Fruit fly (Drosophila melanogaster) whole organism, prepupa: ENCODE measurements around the gene Bem46.

Source experiments
- CG10669 ChIP-seq: fragments of 200-800 bp; sonication (Bioruptor generic); optimal IDR thresholded peaks from 3 replicates; lab custom pipeline; 2018; ENCODE audit warnings: missing biosample characterization, mild to moderate bottlenecking, missing genetic modification characterization, moderate library complexity
- CG11762 ChIP-seq: fragments of 200-800 bp; sonication (Bioruptor generic); optimal IDR thresholded peaks from 3 replicates; lab custom pipeline; 2016; ENCODE audit warnings: missing biosample characterization, missing genetic modification characterization; ENCODE audit not compliant: insufficient read depth
- CG34406 ChIP-seq: fragments of 200-800 bp; sonication (Bioruptor generic); optimal IDR thresholded peaks from 3 replicates; lab custom pipeline; 2016; ENCODE audit warnings: missing biosample characterization, missing genetic modification characterization
- CG6854 ChIP-seq: fragments of 200-800 bp; sonication (Bioruptor generic); optimal IDR thresholded peaks from 2 replicates; lab custom pipeline; 2017; ENCODE audit warnings: missing biosample characterization, mild to moderate bottlenecking, missing genetic modification characterization
- Eip93F ChIP-seq: fragments of 200-800 bp; sonication (Bioruptor generic); optimal IDR thresholded peaks from 2 replicates; lab custom pipeline; 2016; ENCODE audit warnings: missing biosample characterization, mild to moderate bottlenecking, missing genetic modification characterization
- Gug ChIP-seq: fragments of 200-800 bp; sonication (Bioruptor generic); IDR thresholded peaks from 2 replicates; pipeline ENCODE4 v1.3.6; 2022; ENCODE audit warnings: missing biosample characterization, missing genetic modification characterization
- Hr39 ChIP-seq: fragments of 200-800 bp; sonication (Bioruptor generic); optimal IDR thresholded peaks from 2 replicates; lab custom pipeline; 2016; ENCODE audit warnings: missing biosample characterization, missing genetic modification characterization
- Hr4 ChIP-seq: fragments of 200-800 bp; sonication (Bioruptor generic); optimal IDR thresholded peaks from 3 replicates; lab custom pipeline; 2016; ENCODE audit warnings: missing biosample characterization, missing genetic modification characterization
- OdsH ChIP-seq: fragments of 200-800 bp; sonication (Bioruptor generic); optimal IDR thresholded peaks from 3 replicates; lab custom pipeline; 2016; ENCODE audit warnings: missing biosample characterization, missing genetic modification characterization
- Sox15 ChIP-seq: fragments of 200-800 bp; sonication (Bioruptor generic); optimal IDR thresholded peaks from 3 replicates; lab custom pipeline; 2016; ENCODE audit warnings: missing biosample characterization, missing genetic modification characterization
- net ChIP-seq: fragments of 200-800 bp; sonication (Bioruptor generic); optimal IDR thresholded peaks from 3 replicates; lab custom pipeline; 2016; ENCODE audit warnings: missing biosample characterization, missing genetic modification characterization
- pdm3 ChIP-seq: fragments of 200-800 bp; sonication (Bioruptor generic); optimal IDR thresholded peaks from 3 replicates; lab custom pipeline; 2016; ENCODE audit warnings: missing biosample characterization, missing genetic modification characterization
- salr ChIP-seq, 2 experiments: fragments of 200-800 bp; sonication (Bioruptor generic); optimal IDR thresholded peaks; 3 replicates each; lab custom pipeline; 2016 to 2018; ENCODE audit warnings: missing biosample characterization in 2 of 2, missing genetic modification characterization in 2 of 2, mild to moderate bottlenecking in 1 of 2
- topi ChIP-seq: fragments of 200-800 bp; sonication (Bioruptor generic); optimal IDR thresholded peaks from 3 replicates; lab custom pipeline; 2016; ENCODE audit warnings: missing biosample characterization, missing genetic modification characterization

- TF ChIP-seq CG34406 (no peak), CG6854 (GFP tag; lab: Kevin White, UChicago) (no peak), OdsH (GFP tag; lab: Kevin White, UChicago) (no peak), topi (GFP tag; lab: Kevin White, UChicago) (no peak), Hr39 (GFP tag; lab: Kevin White, UChicago) (no peak), CG10669 (GFP tag; lab: Kevin White, UChicago) (no peak), pdm3 (GFP tag; lab: Kevin White, UChicago) (no peak), Eip93F (no peak), CG11762 (no peak), net (no peak), Sox15 (GFP tag; lab: Kevin White, UChicago) (no peak), salr (GFP tag; optimal IDR thresholded peaks at IDR 0.05; lab: Kevin White, UChicago) (no peak), Gug (no peak), Hr4 (no peak)
Observed at dm6 chr2L:3034969-3035368, 47.1 kb downstream of the Bem46 start, which contains the start of gene CG17258.
